Fruit fly (Drosophila melanogaster) whole organism, prepupa: ENCODE data around the gene CG15358.

ENCODE experiments used
- Blimp-1 ChIP-seq: fragments of 200-800 bp; sonication (Bioruptor generic); optimal IDR thresholded peaks from 3 replicates; lab custom pipeline; 2017; ENCODE audit warnings: missing biosample characterization, missing genetic modification characterization, mild to moderate bottlenecking, moderate library complexity, missing genetic modification reagents
- CG10631 ChIP-seq: fragments of 200-800 bp; sonication (Bioruptor generic); optimal IDR thresholded peaks from 2 replicates; lab custom pipeline; 2016; ENCODE audit warnings: missing biosample characterization, missing genetic modification characterization
- CG10669 ChIP-seq: fragments of 200-800 bp; sonication (Bioruptor generic); optimal IDR thresholded peaks from 3 replicates; lab custom pipeline; 2018; ENCODE audit warnings: missing biosample characterization, mild to moderate bottlenecking, missing genetic modification characterization, moderate library complexity
- CG11294 ChIP-seq: fragments of 200-800 bp; sonication (Bioruptor generic); IDR thresholded peaks from 2 replicates; pipeline ENCODE4 v1.3.6; 2022; ENCODE audit warnings: missing biosample characterization, missing genetic modification characterization
- CG11762 ChIP-seq: fragments of 200-800 bp; sonication (Bioruptor generic); optimal IDR thresholded peaks from 3 replicates; lab custom pipeline; 2016; ENCODE audit warnings: missing biosample characterization, missing genetic modification characterization; ENCODE audit not compliant: insufficient read depth
- CG15336 ChIP-seq: fragments of 200-800 bp; sonication (Bioruptor generic); IDR thresholded peaks from 2 replicates; pipeline ENCODE4 v1.3.6; 2022; ENCODE audit warnings: missing biosample characterization, missing genetic modification characterization
- CG1621 ChIP-seq: fragments of 200-800 bp; sonication (Bioruptor generic); optimal IDR thresholded peaks from 3 replicates; lab custom pipeline; 2018; ENCODE audit warnings: missing biosample characterization, mild to moderate bottlenecking, missing genetic modification characterization
- CG16779 ChIP-seq: fragments of 200-800 bp; sonication (Bioruptor generic); optimal IDR thresholded peaks from 3 replicates; lab custom pipeline; 2017; ENCODE audit warnings: missing biosample characterization, mild to moderate bottlenecking, missing genetic modification characterization
- CG3032 ChIP-seq: fragments of 200-800 bp; optimal IDR thresholded peaks from 2 replicates; lab custom pipeline; 2019; ENCODE audit warnings: missing biosample characterization, mild to moderate bottlenecking, missing genetic modification characterization, moderate library complexity
- CG32006 ChIP-seq: fragments of 200-800 bp; sonication (Bioruptor generic); optimal IDR thresholded peaks from 3 replicates; lab custom pipeline; 2017; ENCODE audit warnings: missing biosample characterization, mild to moderate bottlenecking, missing genetic modification characterization
- CG3919 ChIP-seq: fragments of 200-800 bp; sonication (Bioruptor generic); optimal IDR thresholded peaks from 3 replicates; lab custom pipeline; 2016; ENCODE audit warnings: missing biosample characterization, missing genetic modification characterization
- CG6163 ChIP-seq: fragments of 200-800 bp; sonication (Bioruptor generic); IDR thresholded peaks from 3 replicates; pipeline ENCODE4 v1.3.6; 2022; ENCODE audit warnings: missing biosample characterization, missing genetic modification characterization
- CG6276 ChIP-seq: fragments of 200-800 bp; sonication (Bioruptor generic); optimal IDR thresholded peaks from 2 replicates; lab custom pipeline; 2017; ENCODE audit warnings: missing biosample characterization, mild to moderate bottlenecking, missing genetic modification characterization
- CG6792 ChIP-seq: fragments of 200-800 bp; sonication (Bioruptor generic); optimal IDR thresholded peaks from 3 replicates; lab custom pipeline; 2016; ENCODE audit warnings: missing biosample characterization, missing genetic modification characterization
- CG6808 ChIP-seq: fragments of 200-800 bp; sonication (Bioruptor generic); optimal IDR thresholded peaks from 3 replicates; lab custom pipeline; 2017; ENCODE audit warnings: missing biosample characterization, missing genetic modification characterization, mild to moderate bottlenecking, moderate library complexity, missing genetic modification reagents
- CG6854 ChIP-seq: fragments of 200-800 bp; sonication (Bioruptor generic); optimal IDR thresholded peaks from 2 replicates; lab custom pipeline; 2017; ENCODE audit warnings: missing biosample characterization, mild to moderate bottlenecking, missing genetic modification characterization
- CG7368 ChIP-seq: fragments of 200-800 bp; sonication (Bioruptor generic); optimal IDR thresholded peaks from 3 replicates; lab custom pipeline; 2016; ENCODE audit warnings: missing biosample characterization, missing genetic modification characterization
- CG8119 ChIP-seq: fragments of 200-800 bp; sonication (Bioruptor generic); IDR thresholded peaks from 3 replicates; pipeline ENCODE4 v1.3.6; 2022; ENCODE audit warnings: missing biosample characterization, missing genetic modification characterization
- CG8319 ChIP-seq: fragments of 200-800 bp; sonication (Bioruptor generic); optimal IDR thresholded peaks from 3 replicates; lab custom pipeline; 2016; ENCODE audit warnings: missing biosample characterization, missing genetic modification characterization
- CG8632 ChIP-seq: fragments of 200-800 bp; sonication (Bioruptor generic); optimal IDR thresholded peaks from 3 replicates; lab custom pipeline; 2016; ENCODE audit warnings: missing biosample characterization, missing genetic modification characterization
- CG9139 ChIP-seq: fragments of 200-800 bp; sonication (Bioruptor generic); optimal IDR thresholded peaks from 3 replicates; lab custom pipeline; 2017; ENCODE audit warnings: missing biosample characterization, mild to moderate bottlenecking, missing genetic modification characterization
- Eip75B ChIP-seq: fragments of 200-800 bp; sonication (Bioruptor generic); optimal IDR thresholded peaks from 3 replicates; lab custom pipeline; 2016; ENCODE audit warnings: missing biosample characterization, missing genetic modification characterization
- Eip78C ChIP-seq: fragments of 200-800 bp; sonication (Bioruptor generic); peaks from one replicate; lab custom pipeline; 2016; ENCODE audit warnings: missing biosample characterization, missing genetic modification characterization
- Eip93F ChIP-seq: fragments of 200-800 bp; sonication (Bioruptor generic); optimal IDR thresholded peaks from 2 replicates; lab custom pipeline; 2016; ENCODE audit warnings: missing biosample characterization, mild to moderate bottlenecking, missing genetic modification characterization
- Ets21C ChIP-seq: fragments of 200-800 bp; sonication (Bioruptor generic); optimal IDR thresholded peaks from 3 replicates; lab custom pipeline; 2016; ENCODE audit warnings: missing biosample characterization, missing genetic modification characterization
- Ets96B ChIP-seq: fragments of 200-800 bp; optimal IDR thresholded peaks from 2 replicates; lab custom pipeline; 2019; ENCODE audit warnings: missing biosample characterization, mild to moderate bottlenecking, missing genetic modification characterization, moderate library complexity
- Gug ChIP-seq: fragments of 200-800 bp; sonication (Bioruptor generic); IDR thresholded peaks from 2 replicates; pipeline ENCODE4 v1.3.6; 2022; ENCODE audit warnings: missing biosample characterization, missing genetic modification characterization
- Hr38 ChIP-seq: sonication (Bioruptor generic); optimal IDR thresholded peaks from 2 replicates; lab custom pipeline; 2016; ENCODE audit warnings: missing biosample characterization, missing genetic modification characterization
- Hr39 ChIP-seq: fragments of 200-800 bp; sonication (Bioruptor generic); optimal IDR thresholded peaks from 2 replicates; lab custom pipeline; 2016; ENCODE audit warnings: missing biosample characterization, missing genetic modification characterization
- Hr4 ChIP-seq: fragments of 200-800 bp; sonication (Bioruptor generic); optimal IDR thresholded peaks from 3 replicates; lab custom pipeline; 2016; ENCODE audit warnings: missing biosample characterization, missing genetic modification characterization
- Lpt ChIP-seq: fragments of 200-800 bp; sonication (Bioruptor generic); optimal IDR thresholded peaks from 3 replicates; lab custom pipeline; 2016; ENCODE audit warnings: missing biosample characterization, missing genetic modification characterization
- Met ChIP-seq: fragments of 200-800 bp; sonication (Bioruptor generic); optimal IDR thresholded peaks from 3 replicates; lab custom pipeline; 2016; ENCODE audit warnings: missing biosample characterization, missing genetic modification characterization
- OdsH ChIP-seq: fragments of 200-800 bp; sonication (Bioruptor generic); optimal IDR thresholded peaks from 3 replicates; lab custom pipeline; 2016; ENCODE audit warnings: missing biosample characterization, missing genetic modification characterization
- Sox102F ChIP-seq: fragments of 200-800 bp; sonication (Bioruptor generic); optimal IDR thresholded peaks from 2 replicates; lab custom pipeline; 2016; ENCODE audit warnings: missing biosample characterization, mild to moderate bottlenecking, missing genetic modification characterization
- Sox14 ChIP-seq: fragments of 200-800 bp; sonication (Bioruptor generic); optimal IDR thresholded peaks from 3 replicates; lab custom pipeline; 2016; ENCODE audit warnings: missing biosample characterization, missing genetic modification characterization
- achi ChIP-seq: fragments of 200-800 bp; sonication (Bioruptor generic); optimal IDR thresholded peaks from 3 replicates; lab custom pipeline; 2016; ENCODE audit warnings: missing biosample characterization, missing genetic modification characterization
- acj6 ChIP-seq: fragments of 200-800 bp; sonication (Bioruptor generic); optimal IDR thresholded peaks from 3 replicates; lab custom pipeline; 2016; ENCODE audit warnings: missing biosample characterization, missing genetic modification characterization
- cyc ChIP-seq: fragments of 200-800 bp; sonication (Bioruptor generic); optimal IDR thresholded peaks from 3 replicates; lab custom pipeline; 2016; ENCODE audit warnings: missing biosample characterization, missing genetic modification characterization
- dac ChIP-seq: fragments of 200-800 bp; sonication (Bioruptor generic); optimal IDR thresholded peaks from 2 replicates; lab custom pipeline; 2017; ENCODE audit warnings: missing biosample characterization, mild to moderate bottlenecking, missing genetic modification characterization
- dsx ChIP-seq: fragments of 200-800 bp; optimal IDR thresholded peaks from 3 replicates; lab custom pipeline; 2019; ENCODE audit warnings: missing biosample characterization, mild to moderate bottlenecking, missing genetic modification characterization, moderate library complexity; ENCODE audit not compliant: poor library complexity, severe bottlenecking
- eg ChIP-seq: fragments of 200-800 bp; sonication (Bioruptor generic); IDR thresholded peaks from 3 replicates; pipeline ENCODE4 v1.3.6; 2022; ENCODE audit warnings: missing biosample characterization, missing genetic modification characterization
- fd59A ChIP-seq: fragments of 200-800 bp; sonication (Bioruptor generic); optimal IDR thresholded peaks from 2 replicates; lab custom pipeline; 2017; ENCODE audit warnings: missing biosample characterization, mild to moderate bottlenecking, missing genetic modification characterization, missing genetic modification reagents
- fd85E ChIP-seq: fragments of 200-800 bp; sonication (Bioruptor generic); optimal IDR thresholded peaks from 3 replicates; lab custom pipeline; 2016; ENCODE audit warnings: missing biosample characterization, missing genetic modification characterization
- fkh ChIP-seq: fragments of 200-800 bp; sonication (Bioruptor generic); optimal IDR thresholded peaks from 3 replicates; lab custom pipeline; 2017; ENCODE audit warnings: missing biosample characterization, mild to moderate bottlenecking, missing genetic modification characterization, moderate library complexity
- lz ChIP-seq: fragments of 200-800 bp; sonication (Bioruptor generic); optimal IDR thresholded peaks from 3 replicates; lab custom pipeline; 2016; ENCODE audit warnings: missing biosample characterization, missing genetic modification characterization
- net ChIP-seq: fragments of 200-800 bp; sonication (Bioruptor generic); optimal IDR thresholded peaks from 3 replicates; lab custom pipeline; 2016; ENCODE audit warnings: missing biosample characterization, missing genetic modification characterization
- salr ChIP-seq, 2 experiments: fragments of 200-800 bp; sonication (Bioruptor generic); optimal IDR thresholded peaks; 3 replicates each; lab custom pipeline; 2016 to 2018; ENCODE audit warnings: missing biosample characterization in 2 of 2, missing genetic modification characterization in 2 of 2, mild to moderate bottlenecking in 1 of 2
- spab ChIP-seq: fragments of 200-800 bp; sonication (Bioruptor generic); optimal IDR thresholded peaks from 2 replicates; lab custom pipeline; 2017; ENCODE audit warnings: missing biosample characterization, mild to moderate bottlenecking, missing genetic modification characterization, missing genetic modification reagents
- ss ChIP-seq, 2 experiments: fragments of 200-800 bp; sonication (Bioruptor generic); optimal IDR thresholded peaks; 2 replicates in 1 of 2; 3 replicates in 1 of 2; lab custom pipeline; 2017 to 2018; ENCODE audit warnings: mild to moderate bottlenecking in 2 of 2, missing biosample characterization in 2 of 2, missing genetic modification characterization in 2 of 2, moderate library complexity in 1 of 2
- svp ChIP-seq: fragments of 200-800 bp; sonication (Bioruptor generic); peaks from one replicate; lab custom pipeline; 2016; ENCODE audit warnings: missing biosample characterization, missing genetic modification characterization
- topi ChIP-seq: fragments of 200-800 bp; sonication (Bioruptor generic); optimal IDR thresholded peaks from 3 replicates; lab custom pipeline; 2016; ENCODE audit warnings: missing biosample characterization, missing genetic modification characterization

CG15358 gene

DNA sequence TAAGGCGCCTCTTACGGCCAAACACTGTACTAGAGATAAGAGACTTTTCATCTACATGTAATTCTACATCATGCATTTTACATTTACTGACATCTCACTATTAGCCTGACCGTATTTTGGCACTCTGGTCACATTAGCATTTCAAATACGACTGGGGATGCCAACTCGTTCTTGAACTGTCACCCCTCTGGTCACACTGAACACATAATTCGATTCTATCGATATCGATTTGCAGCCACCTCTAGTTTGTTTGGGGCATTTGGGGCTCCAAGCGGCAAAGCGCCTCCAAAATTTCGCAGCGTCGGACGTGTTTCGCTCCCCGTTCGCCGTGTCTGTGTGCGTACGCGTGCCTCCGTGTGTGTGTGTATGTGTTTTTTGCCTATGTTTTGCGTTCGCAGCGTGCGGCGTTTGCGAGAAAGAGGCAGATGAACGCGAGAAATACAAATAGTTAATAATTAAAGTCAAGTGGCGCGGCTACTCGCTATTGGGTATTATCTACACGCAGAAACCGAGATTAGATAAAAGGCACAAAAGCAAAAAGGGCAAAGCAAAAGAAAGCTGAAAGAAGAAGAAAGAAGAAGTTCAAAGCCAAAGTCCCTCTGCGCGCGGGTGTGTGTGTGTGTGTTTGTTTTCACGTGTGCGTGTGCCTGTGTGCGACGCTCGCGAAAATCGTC is 1.5 kb upstream of the CG15358 start, which contains the start of gene Wdr62:
Wdr62 (plus strand) TSS at position 214 of the 674 bp plus-strand sequence.
- TF ChIP-seq topi (GFP tag; lab: Kevin White, UChicago), result peak; percentile 11
- TF ChIP-seq fd85E (GFP tag; lab: Kevin White, UChicago), result no peak
- peak; percentile 53 for TF ChIP-seq CG6854
- TF ChIP-seq Hr4, result no peak
- TF ChIP-seq dsx, result peak; percentile 17
- peak; percentile 31; the same call in 1 of the 2 replicates for TF ChIP-seq CG15336 (GFP tag; lab: Robert Waterston, UW)
- peak; percentile 48 for TF ChIP-seq CG9139 (GFP tag; lab: Kevin White, UChicago)
- peak; percentile 29 for TF ChIP-seq Sox102F
- TF ChIP-seq Eip75B (GFP tag; lab: Kevin White, UChicago), result peak; percentile 46
- TF ChIP-seq CG8319 (GFP tag; lab: Kevin White, UChicago), result no peak
- peak; percentile 85 for TF ChIP-seq fkh
- no peak for TF ChIP-seq Eip93F (GFP tag; lab: Kevin White, UChicago)
- TF ChIP-seq ss (GFP tag; optimal IDR thresholded peaks at IDR 0.05; lab: Kevin White, UChicago), result peak; percentile 73 to 75
- TF ChIP-seq lz (GFP tag; lab: Kevin White, UChicago), result peak; percentile 21
- peak; percentile 22 for TF ChIP-seq CG10669 (GFP tag; lab: Kevin White, UChicago)
- peak; percentile 4 for TF ChIP-seq CG3919 (GFP tag; lab: Kevin White, UChicago)
- TF ChIP-seq CG8632 (GFP tag; lab: Kevin White, UChicago), result no peak
- TF ChIP-seq Met (GFP tag; lab: Kevin White, UChicago), result peak; percentile 39
- TF ChIP-seq CG8119 (GFP tag; lab: Robert Waterston, UW), result peak; percentile 52; the same call in 1 of the 3 replicates
- TF ChIP-seq CG16779 (tag; lab: Kevin White, UChicago), result peak; percentile 62
- TF ChIP-seq CG1621, result peak; percentile 33
- no peak for TF ChIP-seq Ets96B (tag; lab: Kevin White, UChicago)
- TF ChIP-seq dac, result peak; percentile 7
- TF ChIP-seq CG6163 (GFP tag; lab: Robert Waterston, UW), result peak; percentile 51; the same call in 1 of the 3 replicates
- no peak for TF ChIP-seq spab (GFP tag; lab: Kevin White, UChicago)
- TF ChIP-seq CG6792 (GFP tag; lab: Kevin White, UChicago), result peak; percentile 6
- TF ChIP-seq Hr39 (GFP tag; lab: Kevin White, UChicago), result no peak
- no peak for TF ChIP-seq Hr38 (GFP tag; lab: Kevin White, UChicago)
- peak; percentile 28 for TF ChIP-seq CG7368 (GFP tag; lab: Kevin White, UChicago)
- no peak for TF ChIP-seq CG11762 (GFP tag; lab: Kevin White, UChicago)
- peak; percentile 23 for TF ChIP-seq CG3032 (tag; lab: Kevin White, UChicago)
- TF ChIP-seq cyc (GFP tag; lab: Kevin White, UChicago), result no peak
- TF ChIP-seq acj6 (GFP tag; lab: Kevin White, UChicago), result no peak
- no peak for TF ChIP-seq CG10631
- peak; percentile 18 for TF ChIP-seq achi (GFP tag; lab: Kevin White, UChicago)
- no peak for TF ChIP-seq Ets21C (GFP tag; lab: Kevin White, UChicago)
- TF ChIP-seq CG11294 (GFP tag; lab: Robert Waterston, UW), result no peak
- TF ChIP-seq Eip78C (GFP tag; lab: Kevin White, UChicago), result peak; percentile 84
- TF ChIP-seq fd59A (GFP tag; lab: Kevin White, UChicago), result no peak
- peak; percentile 16 for TF ChIP-seq Lpt
- TF ChIP-seq CG32006 (GFP tag; lab: Kevin White, UChicago), result peak; percentile 26
- TF ChIP-seq svp (GFP tag; lab: Kevin White, UChicago), result peak; percentile 87
- peak; percentile 67 for TF ChIP-seq CG6808 (GFP tag; lab: Kevin White, UChicago)
- no peak for TF ChIP-seq Gug (GFP tag; lab: Robert Waterston, UW)
- TF ChIP-seq net, result peak; percentile 64
- no peak for TF ChIP-seq Blimp-1 (GFP tag; lab: Kevin White, UChicago)
- TF ChIP-seq Sox14, result peak; percentile 40
- TF ChIP-seq OdsH (GFP tag; lab: Kevin White, UChicago), result no peak
- TF ChIP-seq salr (GFP tag; optimal IDR thresholded peaks at IDR 0.05; lab: Kevin White, UChicago), result peak in 1 of 2 experiments; percentile 44
- TF ChIP-seq CG6276, result peak; percentile 69
- TF ChIP-seq eg, result peak; percentile 62; the same call in 2 of the 3 replicates
